Worm (Caenorhabditis elegans) whole organism, early embryonic: ENCODE results near the gene cdka-1.

ENCODE experiments used
- B0310.2 ChIP-seq: sonication (generic microtip); optimal IDR thresholded peaks from 2 replicates; lab custom pipeline; 2016; ENCODE audit warnings: mild to moderate bottlenecking, missing genetic modification characterization, missing compliant biosample characterization
- F13C5.2 ChIP-seq: sonication (generic microtip); optimal IDR thresholded peaks from 2 replicates; lab custom pipeline; 2017; ENCODE audit warnings: mild to moderate bottlenecking, missing genetic modification characterization, inconsistent platforms, missing compliant biosample characterization
- ama-1 ChIP-seq: fragments of 150-350 bp; optimal IDR thresholded peaks from 2 replicates; lab custom pipeline; 2014
- ceh-36 ChIP-seq: sonication (generic microtip); optimal IDR thresholded peaks from 2 replicates; lab custom pipeline; 2016; ENCODE audit warnings: missing genetic modification characterization, inconsistent platforms, missing compliant biosample characterization
- flt-1 ChIP-seq: fragments of 200-800 bp; sonication (Bioruptor generic); IDR thresholded peaks from 2 replicates; pipeline ENCODE4 v1.3.6; 2022; ENCODE audit warnings: missing genetic modification characterization, missing compliant biosample characterization
- hmg-4 ChIP-seq: fragments of 200-800 bp; sonication (Bioruptor generic); optimal IDR thresholded peaks from 2 replicates; lab custom pipeline; 2018; ENCODE audit warnings: mild to moderate bottlenecking, missing genetic modification characterization, missing compliant biosample characterization
- pes-1 ChIP-seq: fragments of 200-800 bp; sonication (Bioruptor generic); IDR thresholded peaks from 2 replicates; pipeline ENCODE4 v1.3.6; 2022; ENCODE audit warnings: missing genetic modification reagents, missing genetic modification characterization, missing compliant biosample characterization
- scrt-1 ChIP-seq: fragments of 200-800 bp; sonication (Bioruptor generic); IDR thresholded peaks from 2 replicates; pipeline ENCODE4 v1.3.6; 2022; ENCODE audit warnings: missing genetic modification characterization, missing compliant biosample characterization
- tbx-11 ChIP-seq: fragments of 200-800 bp; sonication (Bioruptor generic); IDR thresholded peaks from 2 replicates; pipeline ENCODE4 v1.3.6; 2022; ENCODE audit warnings: missing genetic modification characterization, missing compliant biosample characterization

- no peak for TF ChIP-seq tbx-11
- no peak for TF ChIP-seq ama-1 (lab: Kevin White, UChicago)
- TF ChIP-seq pes-1 (GFP tag; lab: Robert Waterston, UW) = no peak
- no peak for TF ChIP-seq hmg-4 (GFP tag; lab: Kevin White, UChicago)
- no peak for TF ChIP-seq ceh-36 (tag; lab: Kevin White, UChicago)
- TF ChIP-seq flt-1 = no peak
- no peak for TF ChIP-seq F13C5.2 (tag; lab: Kevin White, UChicago)
- TF ChIP-seq B0310.2 (tag; lab: Kevin White, UChicago) = no peak
- TF ChIP-seq scrt-1 (GFP tag; lab: Robert Waterston, UW) = no peak
Measured at ce11 chrIII:4677466-4677865, 18.9 kb downstream of the cdka-1 start, which contains the start of gene srg-10.
